5 worm cellular contexts compared by ENCODE assay signal in the genomic region with DNA sequence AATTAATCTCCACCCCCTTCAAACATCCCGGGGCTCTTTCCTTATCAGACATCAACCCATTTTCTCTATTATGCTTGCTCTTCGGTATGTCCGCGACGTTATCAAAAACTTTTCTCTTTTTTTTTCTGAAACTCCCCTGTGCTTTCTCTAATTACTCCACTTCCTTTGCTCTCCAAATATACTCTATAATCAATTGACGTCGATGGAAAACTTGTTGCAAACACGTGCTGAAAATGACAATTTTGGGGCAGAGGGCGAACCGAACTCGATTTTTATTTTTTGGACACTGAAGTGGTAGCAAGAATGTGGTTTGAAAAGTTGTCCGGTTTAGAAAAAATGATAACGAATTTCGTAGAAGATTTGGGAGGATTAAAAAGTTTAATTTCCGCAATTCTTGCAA.
A peak's percentile ranks its signal among the peaks of the same experiment; 100 is the strongest.
TF ChIP-seq lines count a peak whose summit lies in the region.

No protein-coding gene starts in this region.

TF ChIP-seq in whole organism, L1 larva, 84 proteins besides CTCF, POLR2A, EP300 and RAD21 (continues in another document):
- TF ChIP-seq dsc-1 (tag; optimal IDR thresholded peaks at IDR 0.05; lab: Kevin White, UChicago), result no peak
- TF ChIP-seq Y116A8C.19 (tag; optimal IDR thresholded peaks at IDR 0.05; lab: Kevin White, UChicago; ENCODE audit: borderline replicate concordance), result no peak
- no peak for TF ChIP-seq fkh-4 (tag; optimal IDR thresholded peaks at IDR 0.05; lab: Kevin White, UChicago; ENCODE audit: borderline replicate concordance)
- TF ChIP-seq lin-15B (tag; optimal IDR thresholded peaks at IDR 0.05; lab: Kevin White, UChicago), result no peak
- TF ChIP-seq ceh-90 (tag; optimal IDR thresholded peaks at IDR 0.05; lab: Kevin White, UChicago), result no peak
- TF ChIP-seq tbx-2 (tag; optimal IDR thresholded peaks at IDR 0.05; lab: Kevin White, UChicago), result no peak
- no peak for TF ChIP-seq efl-1 (optimal IDR thresholded peaks at IDR 0.05; lab: Kevin White, UChicago)
- TF ChIP-seq efl-1 (GFP tag; optimal IDR thresholded peaks at IDR 0.05 in 1 of 2; lab: Kevin White, UChicago), result peak in 1 of 2 experiments; percentile 76
- TF ChIP-seq efl-3 (GFP tag; optimal IDR thresholded peaks at IDR 0.05; lab: Kevin White, UChicago), result no peak
- TF ChIP-seq swsn-7 (tag; optimal IDR thresholded peaks at IDR 0.05; lab: Kevin White, UChicago), result no peak
- TF ChIP-seq irx-1 (tag; optimal IDR thresholded peaks at IDR 0.05; lab: Kevin White, UChicago), result no peak
- TF ChIP-seq mab-9 (GFP tag; IDR thresholded peaks at IDR 0.05; lab: Robert Waterston, UW), result no peak
- TF ChIP-seq nhr-20 (tag; optimal IDR thresholded peaks at IDR 0.05; lab: Kevin White, UChicago), result peak; percentile 44
- TF ChIP-seq elt-2 (tag; optimal IDR thresholded peaks at IDR 0.05; lab: Kevin White, UChicago), result peak; percentile 95
- TF ChIP-seq nhr-76 (tag; optimal IDR thresholded peaks at IDR 0.05; lab: Kevin White, UChicago), result no peak
- TF ChIP-seq hlh-4 (tag; optimal IDR thresholded peaks at IDR 0.05; lab: Kevin White, UChicago), result no peak
- no peak for TF ChIP-seq mep-1 (tag; optimal IDR thresholded peaks at IDR 0.05; lab: Kevin White, UChicago)
- no peak for TF ChIP-seq ceh-63 (GFP tag; optimal IDR thresholded peaks at IDR 0.05; lab: Kevin White, UChicago)

TF ChIP-seq in whole organism, L2 larva, 48 proteins besides CTCF, POLR2A, EP300 and RAD21:
- TF ChIP-seq lin-11 (tag; optimal IDR thresholded peaks at IDR 0.05; lab: Kevin White, UChicago) (no peak), elt-3 (tag; optimal IDR thresholded peaks at IDR 0.05; lab: Kevin White, UChicago) (no peak), nhr-237 (tag; optimal IDR thresholded peaks at IDR 0.05; lab: Kevin White, UChicago) (no peak), F13H6.1 (tag; optimal IDR thresholded peaks at IDR 0.05; lab: Kevin White, UChicago) (peak; percentile 13), fos-1 (tag; optimal IDR thresholded peaks at IDR 0.05; lab: Kevin White, UChicago) (peak; percentile 76), mdl-1 (tag; optimal IDR thresholded peaks at IDR 0.05; lab: Kevin White, UChicago) (peak in 1 of 2 experiments; percentile 8), ztf-4 (tag; optimal IDR thresholded peaks at IDR 0.05; lab: Kevin White, UChicago) (no peak), unc-62 (GFP tag; optimal IDR thresholded peaks at IDR 0.05; lab: Kevin White, UChicago) (no peak), unc-39 (tag; optimal IDR thresholded peaks at IDR 0.05; lab: Kevin White, UChicago) (no peak), blmp-1 (tag; optimal IDR thresholded peaks at IDR 0.05; lab: Kevin White, UChicago; ENCODE audit: insufficient read depth) (no peak), lsy-2 (tag; optimal IDR thresholded peaks at IDR 0.05; lab: Kevin White, UChicago) (no peak), ama-1 (optimal IDR thresholded peaks at IDR 0.05; lab: Kevin White, UChicago) (no peak), sma-9 (GFP tag; optimal IDR thresholded peaks at IDR 0.05; lab: Kevin White, UChicago) (peak; percentile 83), sma-9 (tag; optimal IDR thresholded peaks at IDR 0.05; lab: Kevin White, UChicago) (no peak), gmeb-1 (tag; optimal IDR thresholded peaks at IDR 0.05; lab: Kevin White, UChicago) (peak; percentile 6), crh-2 (tag; optimal IDR thresholded peaks at IDR 0.05; lab: Kevin White, UChicago) (peak; percentile 44), mbf-1 (tag; optimal IDR thresholded peaks at IDR 0.05; lab: Kevin White, UChicago) (no peak), unc-55 (GFP tag; optimal IDR thresholded peaks at IDR 0.05; lab: Kevin White, UChicago) (no peak)

TF ChIP-seq in whole organism, L3 larva, 47 proteins besides CTCF, POLR2A, EP300 and RAD21 (continues in another document):
- TF ChIP-seq nhr-43 (tag; optimal IDR thresholded peaks at IDR 0.05; lab: Kevin White, UChicago; ENCODE audit: poor library complexity, severe bottlenecking) (no peak), ztf-11 (tag; optimal IDR thresholded peaks at IDR 0.05; lab: Kevin White, UChicago) (no peak), skn-1 (tag; optimal IDR thresholded peaks at IDR 0.05; lab: Kevin White, UChicago) (no peak), ceh-28 (tag; optimal IDR thresholded peaks at IDR 0.05; lab: Kevin White, UChicago) (no peak), elt-3 (tag; optimal IDR thresholded peaks at IDR 0.05; lab: Kevin White, UChicago) (no peak), snpc-4 (tag; optimal IDR thresholded peaks at IDR 0.05; lab: Kevin White, UChicago) (no peak), nfya-1 (tag; optimal IDR thresholded peaks at IDR 0.05; lab: Kevin White, UChicago; ENCODE audit: insufficient read depth) (no peak), nhr-25 (tag; optimal IDR thresholded peaks at IDR 0.05; lab: Kevin White, UChicago) (no peak), lsy-12 (tag; optimal IDR thresholded peaks at IDR 0.05; lab: Kevin White, UChicago) (no peak), elt-1 (tag; optimal IDR thresholded peaks at IDR 0.05; lab: Kevin White, UChicago) (no peak), nhr-76 (tag; optimal IDR thresholded peaks at IDR 0.05; lab: Kevin White, UChicago) (no peak), mml-1 (tag; optimal IDR thresholded peaks at IDR 0.05; lab: Kevin White, UChicago) (no peak), jun-1 (tag; optimal IDR thresholded peaks at IDR 0.05; lab: Kevin White, UChicago) (peak; percentile 69), hmg-11 (tag; optimal IDR thresholded peaks at IDR 0.05; lab: Kevin White, UChicago) (no peak), nhr-12 (tag; optimal IDR thresholded peaks at IDR 0.05; lab: Kevin White, UChicago) (no peak), egl-27 (tag; optimal IDR thresholded peaks at IDR 0.05; lab: Kevin White, UChicago) (no peak), fkh-10 (GFP tag; optimal IDR thresholded peaks at IDR 0.05; lab: Kevin White, UChicago) (no peak), ZK546.5 (tag; optimal IDR thresholded peaks at IDR 0.05; lab: Kevin White, UChicago) (no peak), unc-62 (GFP tag; optimal IDR thresholded peaks at IDR 0.05; lab: Kevin White, UChicago) (no peak), lin-15B (tag; optimal IDR thresholded peaks at IDR 0.05; lab: Kevin White, UChicago) (no peak)

TF ChIP-seq in whole organism, L4 larva, 104 proteins besides CTCF, POLR2A, EP300 and RAD21 (continues in another document):
- TF ChIP-seq unc-62 (GFP tag; optimal IDR thresholded peaks at IDR 0.05 in 1 of 2; lab: Kevin White, UChicago) (peak in 1 of 2 experiments; percentile 37), unc-62 (tag; optimal IDR thresholded peaks at IDR 0.05; lab: Kevin White, UChicago) (no peak), skn-1 (tag; optimal IDR thresholded peaks at IDR 0.05; lab: Kevin White, UChicago) (no peak), vab-7 (GFP tag; IDR thresholded peaks at IDR 0.05; lab: Robert Waterston, UW) (no peak), D1046.2 (GFP tag; IDR thresholded peaks at IDR 0.05; lab: Robert Waterston, UW) (no peak), T20F7.1 (GFP tag; optimal IDR thresholded peaks at IDR 0.05; lab: Kevin White, UChicago) (no peak), nhr-25 (tag; optimal IDR thresholded peaks at IDR 0.05; lab: Kevin White, UChicago; ENCODE audit: borderline replicate concordance, insufficient read depth) (no peak), lin-38 (GFP tag; IDR thresholded peaks at IDR 0.05; lab: Robert Waterston, UW) (no peak), set-16 (GFP tag; IDR thresholded peaks at IDR 0.05; lab: Robert Waterston, UW) (no peak), mxl-3 (GFP tag; optimal IDR thresholded peaks at IDR 0.05; lab: Kevin White, UChicago) (peak; percentile 77), zag-1 (tag; optimal IDR thresholded peaks at IDR 0.05; lab: Kevin White, UChicago) (no peak), jun-1 (tag; optimal IDR thresholded peaks at IDR 0.05; lab: Kevin White, UChicago) (no peak), mdl-1 (tag; optimal IDR thresholded peaks at IDR 0.05; lab: Kevin White, UChicago) (peak in 1 of 2 experiments; percentile 78), nhr-28 (tag; optimal IDR thresholded peaks at IDR 0.05; lab: Kevin White, UChicago) (peak; percentile 76), mdt-29 (GFP tag; IDR thresholded peaks at IDR 0.05; lab: Robert Waterston, UW) (no peak), spr-3 (GFP tag; optimal IDR thresholded peaks at IDR 0.05; lab: Kevin White, UChicago) (no peak), R02D3.7 (tag; optimal IDR thresholded peaks at IDR 0.05; lab: Kevin White, UChicago) (no peak), lin-29 (GFP tag; IDR thresholded peaks at IDR 0.05; lab: Robert Waterston, UW) (no peak), madf-5 (GFP tag; IDR thresholded peaks at IDR 0.05; lab: Robert Waterston, UW) (no peak), Y5F2A.4 (GFP tag; optimal IDR thresholded peaks at IDR 0.05; lab: Kevin White, UChicago) (no peak)

TF ChIP-seq in whole organism, young adult, 124 proteins besides CTCF, POLR2A, EP300 and RAD21 (continues in another document):
- no peak for TF ChIP-seq attf-3 (GFP tag; conservative IDR thresholded peaks at IDR 0.05; lab: Robert Waterston, UW)
- no peak for TF ChIP-seq rpc-1 (optimal IDR thresholded peaks at IDR 0.05; lab: Kevin White, UChicago)
- no peak for TF ChIP-seq rpc-1 (tag; optimal IDR thresholded peaks at IDR 0.05; lab: Kevin White, UChicago)
- no peak for TF ChIP-seq D2030.7 (GFP tag; IDR thresholded peaks at IDR 0.05; lab: Robert Waterston, UW)
- TF ChIP-seq ets-4 (GFP tag; optimal IDR thresholded peaks at IDR 0.05; lab: Kevin White, UChicago), result peak; percentile 21
- TF ChIP-seq lin-35 (GFP tag; optimal IDR thresholded peaks at IDR 0.05; lab: Kevin White, UChicago), result no peak
- no peak for TF ChIP-seq unc-130 (GFP tag; optimal IDR thresholded peaks at IDR 0.05; lab: Kevin White, UChicago)
- TF ChIP-seq let-607 (tag; optimal IDR thresholded peaks at IDR 0.05; lab: Kevin White, UChicago), result peak in 1 of 2 experiments; percentile 53
- TF ChIP-seq ztf-22 (GFP tag; optimal IDR thresholded peaks at IDR 0.05; lab: Kevin White, UChicago), result peak; percentile 65
- peak; percentile 74 for TF ChIP-seq atf-7 (tag; optimal IDR thresholded peaks at IDR 0.05; lab: Kevin White, UChicago)
- TF ChIP-seq hmg-1.2 (GFP tag; IDR thresholded peaks at IDR 0.05; lab: Robert Waterston, UW), result 0 out of 2 replicates have a peak, but pooled peaks have one; percentile 5
- TF ChIP-seq ccch-3 (GFP tag; optimal IDR thresholded peaks at IDR 0.05; lab: Kevin White, UChicago), result no peak
- no peak for TF ChIP-seq attf-5 (GFP tag; optimal IDR thresholded peaks at IDR 0.05; lab: Kevin White, UChicago)
- no peak for TF ChIP-seq F23B12.7 (tag; optimal IDR thresholded peaks at IDR 0.05; lab: Kevin White, UChicago; ENCODE audit: insufficient read depth)
- no peak for TF ChIP-seq snpc-4 (GFP tag; optimal IDR thresholded peaks at IDR 0.05; lab: Kevin White, UChicago)
- TF ChIP-seq snpc-4 (tag; optimal IDR thresholded peaks at IDR 0.05; lab: Kevin White, UChicago), result peak in 1 of 4 experiments; percentile 28
- no peak for TF ChIP-seq snpc-3.4 (tag; optimal IDR thresholded peaks at IDR 0.05; lab: Kevin White, UChicago)
- TF ChIP-seq nhr-80 (tag; optimal IDR thresholded peaks at IDR 0.05; lab: Kevin White, UChicago), result peak; percentile 99
- TF ChIP-seq sptf-2 (GFP tag; optimal IDR thresholded peaks at IDR 0.05; lab: Kevin White, UChicago), result no peak
- no peak for TF ChIP-seq dpff-1 (tag; optimal IDR thresholded peaks at IDR 0.05; lab: Kevin White, UChicago)
- no peak for TF ChIP-seq Y79H2A.3 (GFP tag; conservative IDR thresholded peaks at IDR 0.05; lab: Robert Waterston, UW)
- no peak for TF ChIP-seq hsf-1 (GFP tag; IDR thresholded peaks at IDR 0.05; lab: Robert Waterston, UW)
- TF ChIP-seq egrh-3 (GFP tag; IDR thresholded peaks at IDR 0.05; lab: Robert Waterston, UW), result no peak
